Worm (Caenorhabditis elegans): ENCODE data around the gene srlf-7.

DNA sequence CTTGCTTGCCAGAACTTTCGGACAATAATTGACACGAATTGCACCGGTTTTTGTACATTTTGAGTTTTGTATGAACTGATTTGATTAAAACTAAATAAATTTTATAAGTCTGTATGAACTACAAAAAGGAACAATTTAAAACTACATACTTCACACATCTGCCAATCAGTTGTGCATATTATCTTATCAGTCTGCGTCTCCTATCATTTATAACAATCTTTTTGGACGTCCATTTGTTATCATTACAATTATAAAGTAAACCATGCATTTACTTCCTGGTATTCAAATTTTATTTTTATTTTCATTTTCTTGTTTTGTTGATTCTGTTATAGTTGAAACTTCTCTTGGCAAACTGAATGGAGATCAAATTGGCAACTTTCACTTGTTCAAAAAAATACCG, 8.8 kb upstream of the srlf-7 start, which contains the start of gene cest-10:
- TF ChIP-seq jun-1 (tag; optimal IDR thresholded peaks at IDR 0.05) (no peak), ama-1 (optimal IDR thresholded peaks at IDR 0.05) (no peak)

All from whole organism, L3 larva.